Worm (Caenorhabditis elegans): ENCODE results near the gene angl-1.

Gene angl-1

ce11 chrV:2666600-2666999 lies 13.7 kb downstream of the angl-1 start, which contains the start of gene W02G9.4:
W02G9.4 (plus strand) TSS chrV:2666900.
- TF ChIP-seq ztf-3 (GFP tag; optimal IDR thresholded peaks at IDR 0.05) (no peak), hlh-26 (GFP tag; conservative IDR thresholded peaks at IDR 0.05) (no peak), hrde-1 (tag; optimal IDR thresholded peaks at IDR 0.05; ENCODE audit: borderline replicate concordance) (no peak), ztf-22 (GFP tag; optimal IDR thresholded peaks at IDR 0.05) (no peak), lin-35 (GFP tag; optimal IDR thresholded peaks at IDR 0.05) (no peak), ama-1 (optimal IDR thresholded peaks at IDR 0.05) (no peak), ama-1 (GFP tag; optimal IDR thresholded peaks at IDR 0.05) (no peak), bed-2 (GFP tag; IDR thresholded peaks at IDR 0.05) (no peak), attf-5 (GFP tag; optimal IDR thresholded peaks at IDR 0.05) (no peak), unc-130 (GFP tag; optimal IDR thresholded peaks at IDR 0.05) (no peak)

ce11 chrV:2671155-2671554 lies 18.3 kb downstream of the angl-1 start, which contains the start of gene kel-8:
kel-8 (plus strand) TSS chrV:2671455.
- TF ChIP-seq B0019.2 (GFP tag; conservative IDR thresholded peaks at IDR 0.05) (no peak), madf-3 (GFP tag; IDR thresholded peaks at IDR 0.05) (0 out of 2 replicates have a peak, but pooled peaks have one; percentile 39)

DNA sequence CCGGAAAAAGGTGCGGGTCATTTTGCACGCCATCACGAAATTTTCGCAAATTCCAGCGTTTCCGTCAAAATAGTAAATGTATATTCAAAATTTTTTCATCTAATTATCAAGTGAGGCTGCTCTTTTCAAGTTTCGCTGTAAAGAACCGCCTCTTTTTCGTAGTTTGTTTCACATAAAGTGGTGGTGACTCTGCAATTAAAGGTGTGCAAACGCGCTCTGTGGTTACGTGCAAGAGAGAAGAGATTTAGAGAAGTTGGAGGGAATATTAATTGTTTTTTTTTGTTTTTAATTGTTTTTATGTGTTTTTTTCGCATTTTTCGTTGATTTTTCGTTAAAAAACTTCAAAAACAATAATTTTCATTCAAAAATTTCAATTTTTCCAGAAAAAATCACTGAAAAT lies 19.7 kb downstream of the angl-1 start, which contains the start of gene W02G9.3:
W02G9.3 (plus strand) TSS at position 384 of the 400 bp plus-strand sequence.
- TF ChIP-seq T26A5.8 (tag; optimal IDR thresholded peaks at IDR 0.05) (no peak), F49E8.2 (tag; optimal IDR thresholded peaks at IDR 0.05; ENCODE audit: insufficient read depth) (peak; percentile 60), nhr-80 (tag; optimal IDR thresholded peaks at IDR 0.05) (peak; percentile 11), pbrm-1 (GFP tag; IDR thresholded peaks at IDR 0.05) (peak; percentile 68; the same call in 1 of the 2 replicates), F33H1.4 (GFP tag; IDR thresholded peaks at IDR 0.05) (peak; percentile 46; the same call in 1 of the 2 replicates), ceh-79 (tag; optimal IDR thresholded peaks at IDR 0.05) (no peak), zim-3 (tag; optimal IDR thresholded peaks at IDR 0.05) (no peak), mel-28 (tag; optimal IDR thresholded peaks at IDR 0.05; ENCODE audit: borderline replicate concordance) (no peak), Y67H2A.10 (GFP tag; conservative IDR thresholded peaks at IDR 0.05) (no peak), ceh-100 (GFP tag; IDR thresholded peaks at IDR 0.05) (peak; percentile 92), repo-1 (tag; optimal IDR thresholded peaks at IDR 0.05) (no peak), snpc-3.4 (tag; optimal IDR thresholded peaks at IDR 0.05) (peak; percentile 63), K11D2.4 (GFP tag; IDR thresholded peaks at IDR 0.05) (peak; percentile 19; the same call in 1 of the 2 replicates), D2030.7 (GFP tag; IDR thresholded peaks at IDR 0.05) (peak; percentile 81), snpc-1.1 (tag; optimal IDR thresholded peaks at IDR 0.05; ENCODE audit: insufficient read depth) (peak; percentile 3), ztf-25 (GFP tag; IDR thresholded peaks at IDR 0.05) (no peak), Y79H2A.3 (GFP tag; conservative IDR thresholded peaks at IDR 0.05) (no peak), madf-3 (GFP tag; IDR thresholded peaks at IDR 0.05) (0 out of 2 replicates have a peak, but pooled peaks have one; percentile 43), ceh-91 (GFP tag; IDR thresholded peaks at IDR 0.05) (peak; percentile 44; the same call in 1 of the 2 replicates), dox-1 (GFP tag; IDR thresholded peaks at IDR 0.05) (peak; percentile 64; the same call in 1 of the 2 replicates), snpc-4 (GFP tag; optimal IDR thresholded peaks at IDR 0.05) (no peak), snpc-4 (tag; optimal IDR thresholded peaks at IDR 0.05) (peak; percentile 24 to 64 (median 44)), lsl-1 (GFP tag; optimal IDR thresholded peaks at IDR 0.05) (peak; percentile 58), ccch-3 (GFP tag; optimal IDR thresholded peaks at IDR 0.05) (no peak), B0261.1 (tag; optimal IDR thresholded peaks at IDR 0.05) (peak; percentile 25), lin-35 (GFP tag; optimal IDR thresholded peaks at IDR 0.05) (peak in 1 of 3 experiments; percentile 81), ZK185.1 (tag; optimal IDR thresholded peaks at IDR 0.05; ENCODE audit: poor library complexity, severe bottlenecking) (no peak), efl-1 (GFP tag; optimal IDR thresholded peaks at IDR 0.05) (peak; percentile 60), nhr-179 (tag; optimal IDR thresholded peaks at IDR 0.05) (no peak), aptf-3 (GFP tag; IDR thresholded peaks at IDR 0.05) (no peak), tbp1 (GFP tag; optimal IDR thresholded peaks at IDR 0.05) (peak; percentile 58), F10E7.11 (tag; optimal IDR thresholded peaks at IDR 0.05) (no peak), F57A8.1 (GFP tag; optimal IDR thresholded peaks at IDR 0.05) (no peak), let-526 (GFP tag; IDR thresholded peaks at IDR 0.05) (no peak), hlh-26 (GFP tag; conservative IDR thresholded peaks at IDR 0.05) (no peak), rcor-1 (GFP tag; IDR thresholded peaks at IDR 0.05) (peak; percentile 48; the same call in 1 of the 2 replicates)

Measured in whole organism, young adult.